Fruit fly (Drosophila melanogaster): ENCODE data around the gene CG12605.
A peak's percentile ranks its signal among the peaks of the same experiment; 100 is the strongest.

CG12605 gene

DNA sequence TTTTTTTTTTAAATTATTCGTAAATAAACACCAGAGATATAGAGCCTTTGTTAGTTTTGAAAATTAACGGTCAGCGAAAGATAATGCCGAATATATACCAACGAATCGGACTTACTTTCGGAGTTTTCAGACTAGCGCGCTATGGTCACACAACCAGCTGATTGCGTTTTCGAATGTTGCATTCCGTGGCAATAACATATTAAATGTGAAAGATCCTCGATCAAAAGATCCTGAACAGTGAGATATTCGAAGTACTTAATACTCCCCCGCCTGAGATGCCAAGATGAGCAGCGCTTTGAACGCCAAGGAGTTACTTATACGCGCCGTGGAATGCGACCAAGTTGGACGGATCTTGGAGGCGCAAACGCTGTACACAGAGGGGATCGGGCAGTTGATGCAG is 38.7 kb upstream of the CG12605 start, which contains the start of gene CG14985 (continued):
- TF ChIP-seq fd3F (GFP tag; optimal IDR thresholded peaks at IDR 0.05) (no peak), CG2712 (tag; optimal IDR thresholded peaks at IDR 0.05) (no peak), CG7271 (tag; optimal IDR thresholded peaks at IDR 0.05) (no peak), Rx (GFP tag; IDR thresholded peaks at IDR 0.05) (no peak), CG2199 (GFP tag; IDR thresholded peaks at IDR 0.05) (no peak), CG1603 (tag; optimal IDR thresholded peaks at IDR 0.05) (peak; percentile 39)

DNA sequence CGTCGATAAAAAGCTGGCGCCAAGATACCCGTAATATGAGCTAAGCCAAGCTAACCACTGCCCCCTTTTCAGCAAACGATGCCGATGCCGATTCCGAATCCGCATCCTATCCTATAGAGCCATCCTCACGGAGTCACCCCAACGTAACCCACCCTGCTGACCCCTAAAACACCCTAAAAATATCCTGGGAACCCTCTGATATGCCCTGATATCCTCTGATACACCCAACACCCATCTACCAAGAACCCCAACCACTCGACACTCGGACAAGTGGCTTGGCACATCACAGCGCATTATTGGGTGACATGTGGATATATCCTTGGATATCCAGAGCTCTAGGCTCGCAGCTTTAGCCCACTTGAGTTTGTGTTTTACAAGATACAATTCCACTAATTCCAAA is 36.9 kb upstream of the CG12605 start:
- TF ChIP-seq CG13894 (tag; optimal IDR thresholded peaks at IDR 0.05) (peak; percentile 93), Jarid2 (GFP tag; optimal IDR thresholded peaks at IDR 0.05) (no peak), wek (GFP tag; optimal IDR thresholded peaks at IDR 0.05) (no peak), Ets65A (GFP tag) (peak; percentile 51), lmd (GFP tag; IDR thresholded peaks at IDR 0.05) (no peak), sens-2 (GFP tag; IDR thresholded peaks at IDR 0.05) (no peak), sqz (GFP tag; optimal IDR thresholded peaks at IDR 0.05) (no peak), CG7928 (GFP tag; optimal IDR thresholded peaks at IDR 0.05) (no peak), Ssrp (tag; optimal IDR thresholded peaks at IDR 0.05) (no peak), CG15479 (GFP tag; optimal IDR thresholded peaks at IDR 0.05) (no peak), knrl (GFP tag; IDR thresholded peaks at IDR 0.05; ENCODE audit: partially characterized antibody) (no peak)

DNA sequence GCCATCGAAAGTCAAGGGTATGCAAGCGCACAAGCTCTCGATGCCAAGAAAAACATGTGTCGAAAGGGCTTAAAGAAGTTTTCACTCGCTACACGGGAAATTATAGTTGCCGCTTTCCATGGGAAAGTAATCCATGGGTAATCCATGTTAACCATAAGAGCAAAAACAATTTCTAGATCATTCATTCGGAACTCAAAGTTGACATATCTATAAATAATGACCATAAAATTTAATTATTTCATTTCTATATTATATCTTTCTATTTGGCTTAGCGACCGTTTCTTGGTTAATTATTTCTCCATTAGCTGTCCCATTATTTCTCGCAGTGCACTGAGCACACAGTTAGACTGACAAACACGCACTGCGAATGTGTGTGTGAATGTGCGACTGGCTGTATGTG is 36.1 kb upstream of the CG12605 start:
- peak; percentile 7 for TF ChIP-seq CG2712 (tag; optimal IDR thresholded peaks at IDR 0.05)
- TF ChIP-seq z (GFP tag; IDR thresholded peaks at IDR 0.05) = no peak
- peak; percentile 40 for TF ChIP-seq bcd (GFP tag; optimal IDR thresholded peaks at IDR 0.05)
- no peak for TF ChIP-seq YL-1 (GFP tag; optimal IDR thresholded peaks at IDR 0.05)
- peak; percentile 1 for TF ChIP-seq scrt (GFP tag; optimal IDR thresholded peaks at IDR 0.05)
- peak; percentile 4 for TF ChIP-seq CG6765 (GFP tag; optimal IDR thresholded peaks at IDR 0.05)
- peak; percentile 60 for TF ChIP-seq sug (tag; optimal IDR thresholded peaks at IDR 0.05)
- TF ChIP-seq CG8924 (tag; optimal IDR thresholded peaks at IDR 0.05) = peak; percentile 42
- TF ChIP-seq usp (GFP tag; optimal IDR thresholded peaks at IDR 0.05) = no peak
- TF ChIP-seq Sox100B (GFP tag; optimal IDR thresholded peaks at IDR 0.05) = peak; percentile 28
- peak; percentile 27 for TF ChIP-seq az2 (GFP tag; optimal IDR thresholded peaks at IDR 0.05)
- peak; percentile 9 for TF ChIP-seq CG18011 (GFP tag; optimal IDR thresholded peaks at IDR 0.05)
- peak; percentile 42 for TF ChIP-seq Sox102F (GFP tag; optimal IDR thresholded peaks at IDR 0.05)
- TF ChIP-seq pzg (GFP tag; optimal IDR thresholded peaks at IDR 0.05) = no peak
- TF ChIP-seq CG9932 (GFP tag; IDR thresholded peaks at IDR 0.05) = peak; percentile 18; the same call in 1 of the 2 replicates
- TF ChIP-seq CG13424 (tag; optimal IDR thresholded peaks at IDR 0.05) = peak; percentile 67
- peak; percentile 62 for TF ChIP-seq CoRest (tag; optimal IDR thresholded peaks at IDR 0.05)
- peak; percentile 49 for TF ChIP-seq CG18599 (GFP tag; optimal IDR thresholded peaks at IDR 0.05)
- peak; percentile 17 for TF ChIP-seq CG8388 (GFP tag; optimal IDR thresholded peaks at IDR 0.05)
- TF ChIP-seq tio (GFP tag; optimal IDR thresholded peaks at IDR 0.05) = peak; percentile 39
- peak; percentile 18 for TF ChIP-seq BtbVII (GFP tag; optimal IDR thresholded peaks at IDR 0.05)
- peak; percentile 17 for TF ChIP-seq CG10979 (tag; optimal IDR thresholded peaks at IDR 0.05)
- TF ChIP-seq CG9727 (GFP tag; optimal IDR thresholded peaks at IDR 0.05) = peak; percentile 59
- no peak for TF ChIP-seq trh (GFP tag; optimal IDR thresholded peaks at IDR 0.05)
- TF ChIP-seq CG7556 (GFP tag; optimal IDR thresholded peaks at IDR 0.05) = peak; percentile 72
- TF ChIP-seq CG13775 (GFP tag; optimal IDR thresholded peaks at IDR 0.05) = peak; percentile 38
- peak; percentile 49 for TF ChIP-seq nmo (GFP tag; optimal IDR thresholded peaks at IDR 0.05)
- peak; percentile 9 for TF ChIP-seq CG4424 (GFP tag; optimal IDR thresholded peaks at IDR 0.05)
- peak; percentile 58; the same call in 1 of the 3 replicates for TF ChIP-seq CG17361 (GFP tag; IDR thresholded peaks at IDR 0.05)
- peak; percentile 53 for TF ChIP-seq CG2678 (tag; optimal IDR thresholded peaks at IDR 0.05)
- TF ChIP-seq ssp (GFP tag; IDR thresholded peaks at IDR 0.05) = no peak
- peak; percentile 52 for TF ChIP-seq CG10209 (GFP tag; optimal IDR thresholded peaks at IDR 0.05)
